Fruit fly (Drosophila melanogaster) whole organism, prepupa: ENCODE data around the gene CG17260.

ENCODE experiments used
- Blimp-1 ChIP-seq: fragments of 200-800 bp; sonication (Bioruptor generic); optimal IDR thresholded peaks from 3 replicates; lab custom pipeline; 2017; ENCODE audit warnings: missing biosample characterization, missing genetic modification characterization, mild to moderate bottlenecking, moderate library complexity, missing genetic modification reagents
- CG10631 ChIP-seq: fragments of 200-800 bp; sonication (Bioruptor generic); optimal IDR thresholded peaks from 2 replicates; lab custom pipeline; 2016; ENCODE audit warnings: missing biosample characterization, missing genetic modification characterization
- CG10669 ChIP-seq: fragments of 200-800 bp; sonication (Bioruptor generic); optimal IDR thresholded peaks from 3 replicates; lab custom pipeline; 2018; ENCODE audit warnings: missing biosample characterization, mild to moderate bottlenecking, missing genetic modification characterization, moderate library complexity
- CG11294 ChIP-seq: fragments of 200-800 bp; sonication (Bioruptor generic); IDR thresholded peaks from 2 replicates; pipeline ENCODE4 v1.3.6; 2022; ENCODE audit warnings: missing biosample characterization, missing genetic modification characterization
- CG11762 ChIP-seq: fragments of 200-800 bp; sonication (Bioruptor generic); optimal IDR thresholded peaks from 3 replicates; lab custom pipeline; 2016; ENCODE audit warnings: missing biosample characterization, missing genetic modification characterization; ENCODE audit not compliant: insufficient read depth
- CG11902 ChIP-seq: fragments of 200-800 bp; sonication (Bioruptor generic); optimal IDR thresholded peaks from 3 replicates; lab custom pipeline; 2016; ENCODE audit warnings: missing biosample characterization, missing genetic modification characterization
- CG15336 ChIP-seq: fragments of 200-800 bp; sonication (Bioruptor generic); IDR thresholded peaks from 2 replicates; pipeline ENCODE4 v1.3.6; 2022; ENCODE audit warnings: missing biosample characterization, missing genetic modification characterization
- CG1621 ChIP-seq: fragments of 200-800 bp; sonication (Bioruptor generic); optimal IDR thresholded peaks from 3 replicates; lab custom pipeline; 2018; ENCODE audit warnings: missing biosample characterization, mild to moderate bottlenecking, missing genetic modification characterization
- CG16779 ChIP-seq: fragments of 200-800 bp; sonication (Bioruptor generic); optimal IDR thresholded peaks from 3 replicates; lab custom pipeline; 2017; ENCODE audit warnings: missing biosample characterization, mild to moderate bottlenecking, missing genetic modification characterization
- CG31627 ChIP-seq: fragments of 200-800 bp; sonication (Bioruptor generic); optimal IDR thresholded peaks from 3 replicates; lab custom pipeline; 2016; ENCODE audit warnings: missing biosample characterization, missing genetic modification characterization
- CG34406 ChIP-seq: fragments of 200-800 bp; sonication (Bioruptor generic); optimal IDR thresholded peaks from 3 replicates; lab custom pipeline; 2016; ENCODE audit warnings: missing biosample characterization, missing genetic modification characterization
- CG4318 ChIP-seq: fragments of 200-800 bp; sonication (Bioruptor generic); optimal IDR thresholded peaks from 3 replicates; lab custom pipeline; 2017; ENCODE audit warnings: missing biosample characterization, mild to moderate bottlenecking, missing genetic modification characterization
- CG6276 ChIP-seq: fragments of 200-800 bp; sonication (Bioruptor generic); optimal IDR thresholded peaks from 2 replicates; lab custom pipeline; 2017; ENCODE audit warnings: missing biosample characterization, mild to moderate bottlenecking, missing genetic modification characterization
- CG6792 ChIP-seq: fragments of 200-800 bp; sonication (Bioruptor generic); optimal IDR thresholded peaks from 3 replicates; lab custom pipeline; 2016; ENCODE audit warnings: missing biosample characterization, missing genetic modification characterization
- CG6808 ChIP-seq: fragments of 200-800 bp; sonication (Bioruptor generic); optimal IDR thresholded peaks from 3 replicates; lab custom pipeline; 2017; ENCODE audit warnings: missing biosample characterization, missing genetic modification characterization, mild to moderate bottlenecking, moderate library complexity, missing genetic modification reagents
- CG6854 ChIP-seq: fragments of 200-800 bp; sonication (Bioruptor generic); optimal IDR thresholded peaks from 2 replicates; lab custom pipeline; 2017; ENCODE audit warnings: missing biosample characterization, mild to moderate bottlenecking, missing genetic modification characterization
- CG8119 ChIP-seq: fragments of 200-800 bp; sonication (Bioruptor generic); IDR thresholded peaks from 3 replicates; pipeline ENCODE4 v1.3.6; 2022; ENCODE audit warnings: missing biosample characterization, missing genetic modification characterization
- CG8319 ChIP-seq: fragments of 200-800 bp; sonication (Bioruptor generic); optimal IDR thresholded peaks from 3 replicates; lab custom pipeline; 2016; ENCODE audit warnings: missing biosample characterization, missing genetic modification characterization
- CG8632 ChIP-seq: fragments of 200-800 bp; sonication (Bioruptor generic); optimal IDR thresholded peaks from 3 replicates; lab custom pipeline; 2016; ENCODE audit warnings: missing biosample characterization, missing genetic modification characterization
- CG9139 ChIP-seq: fragments of 200-800 bp; sonication (Bioruptor generic); optimal IDR thresholded peaks from 3 replicates; lab custom pipeline; 2017; ENCODE audit warnings: missing biosample characterization, mild to moderate bottlenecking, missing genetic modification characterization
- Eip78C ChIP-seq: fragments of 200-800 bp; sonication (Bioruptor generic); peaks from one replicate; lab custom pipeline; 2016; ENCODE audit warnings: missing biosample characterization, missing genetic modification characterization
- Eip93F ChIP-seq: fragments of 200-800 bp; sonication (Bioruptor generic); optimal IDR thresholded peaks from 2 replicates; lab custom pipeline; 2016; ENCODE audit warnings: missing biosample characterization, mild to moderate bottlenecking, missing genetic modification characterization
- Ets21C ChIP-seq: fragments of 200-800 bp; sonication (Bioruptor generic); optimal IDR thresholded peaks from 3 replicates; lab custom pipeline; 2016; ENCODE audit warnings: missing biosample characterization, missing genetic modification characterization
- Ets96B ChIP-seq: fragments of 200-800 bp; optimal IDR thresholded peaks from 2 replicates; lab custom pipeline; 2019; ENCODE audit warnings: missing biosample characterization, mild to moderate bottlenecking, missing genetic modification characterization, moderate library complexity
- Gug ChIP-seq: fragments of 200-800 bp; sonication (Bioruptor generic); IDR thresholded peaks from 2 replicates; pipeline ENCODE4 v1.3.6; 2022; ENCODE audit warnings: missing biosample characterization, missing genetic modification characterization
- Hr38 ChIP-seq: sonication (Bioruptor generic); optimal IDR thresholded peaks from 2 replicates; lab custom pipeline; 2016; ENCODE audit warnings: missing biosample characterization, missing genetic modification characterization
- Hr39 ChIP-seq: fragments of 200-800 bp; sonication (Bioruptor generic); optimal IDR thresholded peaks from 2 replicates; lab custom pipeline; 2016; ENCODE audit warnings: missing biosample characterization, missing genetic modification characterization
- Hr4 ChIP-seq: fragments of 200-800 bp; sonication (Bioruptor generic); optimal IDR thresholded peaks from 3 replicates; lab custom pipeline; 2016; ENCODE audit warnings: missing biosample characterization, missing genetic modification characterization
- Lpt ChIP-seq: fragments of 200-800 bp; sonication (Bioruptor generic); optimal IDR thresholded peaks from 3 replicates; lab custom pipeline; 2016; ENCODE audit warnings: missing biosample characterization, missing genetic modification characterization
- Met ChIP-seq: fragments of 200-800 bp; sonication (Bioruptor generic); optimal IDR thresholded peaks from 3 replicates; lab custom pipeline; 2016; ENCODE audit warnings: missing biosample characterization, missing genetic modification characterization
- OdsH ChIP-seq: fragments of 200-800 bp; sonication (Bioruptor generic); optimal IDR thresholded peaks from 3 replicates; lab custom pipeline; 2016; ENCODE audit warnings: missing biosample characterization, missing genetic modification characterization
- Smox ChIP-seq: fragments of 200-800 bp; sonication (Bioruptor generic); optimal IDR thresholded peaks from 3 replicates; lab custom pipeline; 2016; ENCODE audit warnings: missing biosample characterization, missing genetic modification characterization
- Sox102F ChIP-seq: fragments of 200-800 bp; sonication (Bioruptor generic); optimal IDR thresholded peaks from 2 replicates; lab custom pipeline; 2016; ENCODE audit warnings: missing biosample characterization, mild to moderate bottlenecking, missing genetic modification characterization
- Sox14 ChIP-seq: fragments of 200-800 bp; sonication (Bioruptor generic); optimal IDR thresholded peaks from 3 replicates; lab custom pipeline; 2016; ENCODE audit warnings: missing biosample characterization, missing genetic modification characterization
- Sox15 ChIP-seq: fragments of 200-800 bp; sonication (Bioruptor generic); optimal IDR thresholded peaks from 3 replicates; lab custom pipeline; 2016; ENCODE audit warnings: missing biosample characterization, missing genetic modification characterization
- acj6 ChIP-seq: fragments of 200-800 bp; sonication (Bioruptor generic); optimal IDR thresholded peaks from 3 replicates; lab custom pipeline; 2016; ENCODE audit warnings: missing biosample characterization, missing genetic modification characterization
- cyc ChIP-seq: fragments of 200-800 bp; sonication (Bioruptor generic); optimal IDR thresholded peaks from 3 replicates; lab custom pipeline; 2016; ENCODE audit warnings: missing biosample characterization, missing genetic modification characterization
- dac ChIP-seq: fragments of 200-800 bp; sonication (Bioruptor generic); optimal IDR thresholded peaks from 2 replicates; lab custom pipeline; 2017; ENCODE audit warnings: missing biosample characterization, mild to moderate bottlenecking, missing genetic modification characterization
- dsx ChIP-seq: fragments of 200-800 bp; optimal IDR thresholded peaks from 3 replicates; lab custom pipeline; 2019; ENCODE audit warnings: missing biosample characterization, mild to moderate bottlenecking, missing genetic modification characterization, moderate library complexity; ENCODE audit not compliant: poor library complexity, severe bottlenecking
- eg ChIP-seq: fragments of 200-800 bp; sonication (Bioruptor generic); IDR thresholded peaks from 3 replicates; pipeline ENCODE4 v1.3.6; 2022; ENCODE audit warnings: missing biosample characterization, missing genetic modification characterization
- esn ChIP-seq: fragments of 200-800 bp; sonication (Bioruptor generic); optimal IDR thresholded peaks from 2 replicates; lab custom pipeline; 2016; ENCODE audit warnings: missing biosample characterization, mild to moderate bottlenecking, missing genetic modification characterization, moderate library complexity
- fd59A ChIP-seq: fragments of 200-800 bp; sonication (Bioruptor generic); optimal IDR thresholded peaks from 2 replicates; lab custom pipeline; 2017; ENCODE audit warnings: missing biosample characterization, mild to moderate bottlenecking, missing genetic modification characterization, missing genetic modification reagents
- fkh ChIP-seq: fragments of 200-800 bp; sonication (Bioruptor generic); optimal IDR thresholded peaks from 3 replicates; lab custom pipeline; 2017; ENCODE audit warnings: missing biosample characterization, mild to moderate bottlenecking, missing genetic modification characterization, moderate library complexity
- lz ChIP-seq: fragments of 200-800 bp; sonication (Bioruptor generic); optimal IDR thresholded peaks from 3 replicates; lab custom pipeline; 2016; ENCODE audit warnings: missing biosample characterization, missing genetic modification characterization
- net ChIP-seq: fragments of 200-800 bp; sonication (Bioruptor generic); optimal IDR thresholded peaks from 3 replicates; lab custom pipeline; 2016; ENCODE audit warnings: missing biosample characterization, missing genetic modification characterization
- pdm3 ChIP-seq: fragments of 200-800 bp; sonication (Bioruptor generic); optimal IDR thresholded peaks from 3 replicates; lab custom pipeline; 2016; ENCODE audit warnings: missing biosample characterization, missing genetic modification characterization
- salr ChIP-seq, 2 experiments: fragments of 200-800 bp; sonication (Bioruptor generic); optimal IDR thresholded peaks; 3 replicates each; lab custom pipeline; 2016 to 2018; ENCODE audit warnings: missing biosample characterization in 2 of 2, missing genetic modification characterization in 2 of 2, mild to moderate bottlenecking in 1 of 2
- spab ChIP-seq: fragments of 200-800 bp; sonication (Bioruptor generic); optimal IDR thresholded peaks from 2 replicates; lab custom pipeline; 2017; ENCODE audit warnings: missing biosample characterization, mild to moderate bottlenecking, missing genetic modification characterization, missing genetic modification reagents
- ss ChIP-seq, 2 experiments: fragments of 200-800 bp; sonication (Bioruptor generic); optimal IDR thresholded peaks; 2 replicates in 1 of 2; 3 replicates in 1 of 2; lab custom pipeline; 2017 to 2018; ENCODE audit warnings: mild to moderate bottlenecking in 2 of 2, missing biosample characterization in 2 of 2, missing genetic modification characterization in 2 of 2, moderate library complexity in 1 of 2
- svp ChIP-seq: fragments of 200-800 bp; sonication (Bioruptor generic); peaks from one replicate; lab custom pipeline; 2016; ENCODE audit warnings: missing biosample characterization, missing genetic modification characterization
- topi ChIP-seq: fragments of 200-800 bp; sonication (Bioruptor generic); optimal IDR thresholded peaks from 3 replicates; lab custom pipeline; 2016; ENCODE audit warnings: missing biosample characterization, missing genetic modification characterization
- vri ChIP-seq: fragments of 200-800 bp; sonication (Bioruptor generic); optimal IDR thresholded peaks from 3 replicates; lab custom pipeline; 2016; ENCODE audit warnings: missing biosample characterization, mild to moderate bottlenecking, missing genetic modification characterization

CG17260 gene

DNA sequence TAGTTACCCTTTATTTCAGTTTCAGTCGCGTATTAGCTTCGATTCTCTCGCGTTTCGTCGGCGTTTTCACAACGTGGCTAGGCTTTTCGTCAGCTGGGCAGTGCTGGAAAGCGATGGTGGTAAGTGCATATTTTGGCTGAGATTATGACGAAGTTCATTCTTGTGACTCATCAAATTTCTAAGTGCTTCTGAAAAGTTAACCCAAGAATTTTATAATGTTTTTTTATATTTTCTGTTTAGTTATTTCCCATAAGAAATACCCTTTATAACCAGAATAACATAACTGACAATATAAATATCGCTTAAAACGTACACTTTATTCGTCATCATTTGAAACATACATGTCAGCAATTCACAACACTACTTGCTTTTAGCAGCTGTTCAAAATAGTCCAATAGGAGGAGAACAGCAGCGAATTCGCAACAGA, at the start of gene CG17260, which contains the start of gene SerRS:
TSS of gene CG17260 (plus strand) at position 78 of the 427 bp plus-strand sequence.
TSS of gene SerRS (minus strand) at position 251 of the 427 bp plus-strand sequence.
- TF ChIP-seq Lpt (GFP tag; lab: Kevin White, UChicago) (peak; percentile 92), Met (GFP tag; lab: Kevin White, UChicago) (no peak), Hr39 (peak; percentile 97), lz (GFP tag; lab: Kevin White, UChicago) (peak; percentile 97), CG11294 (GFP tag; lab: Robert Waterston, UW) (peak; percentile 84), Ets21C (GFP tag; lab: Kevin White, UChicago) (peak; percentile 92), net (GFP tag; lab: Kevin White, UChicago) (peak; percentile 79), dac (peak; percentile 86), topi (GFP tag; lab: Kevin White, UChicago) (peak; percentile 95), CG8119 (GFP tag; lab: Robert Waterston, UW) (peak; percentile 85), Eip78C (peak; percentile 97), vri (no peak), CG16779 (no peak), eg (GFP tag; lab: Robert Waterston, UW) (peak; percentile 92), Sox102F (GFP tag; lab: Kevin White, UChicago) (no peak), CG8632 (peak; percentile 87), CG6854 (GFP tag; lab: Kevin White, UChicago) (peak; percentile 69), esn (GFP tag; lab: Kevin White, UChicago) (peak; percentile 96), cyc (peak; percentile 95), ss (GFP tag; optimal IDR thresholded peaks at IDR 0.05; lab: Kevin White, UChicago) (no peak), CG6792 (GFP tag; lab: Kevin White, UChicago) (peak; percentile 90), CG10669 (GFP tag; lab: Kevin White, UChicago) (peak; percentile 88), CG34406 (GFP tag; lab: Kevin White, UChicago) (peak; percentile 91), Sox14 (GFP tag; lab: Kevin White, UChicago) (peak; percentile 95), Hr38 (GFP tag; lab: Kevin White, UChicago) (peak; percentile 73), acj6 (GFP tag; lab: Kevin White, UChicago) (peak; percentile 94), Gug (GFP tag; lab: Robert Waterston, UW) (peak; percentile 91), CG6808 (peak; percentile 72), fd59A (GFP tag; lab: Kevin White, UChicago) (peak; percentile 70), Blimp-1 (GFP tag; lab: Kevin White, UChicago) (no peak), CG11762 (GFP tag; lab: Kevin White, UChicago) (peak; percentile 89), CG1621 (peak; percentile 73), pdm3 (GFP tag; lab: Kevin White, UChicago) (peak; percentile 95), spab (no peak), CG10631 (peak; percentile 97), Eip93F (peak; percentile 59), Smox (GFP tag; lab: Kevin White, UChicago) (peak; percentile 92), CG15336 (GFP tag; lab: Robert Waterston, UW) (peak; percentile 82), CG31627 (GFP tag; lab: Kevin White, UChicago) (peak; percentile 97), dsx (GFP tag; lab: Kevin White, UChicago) (no peak), OdsH (GFP tag; lab: Kevin White, UChicago) (peak; percentile 96), fkh (GFP tag; lab: Kevin White, UChicago) (no peak), CG11902 (peak; percentile 91), CG6276 (no peak), Hr4 (GFP tag; lab: Kevin White, UChicago) (peak; percentile 96), CG8319 (GFP tag; lab: Kevin White, UChicago) (peak; percentile 91), CG4318 (no peak), Sox15 (GFP tag; lab: Kevin White, UChicago) (peak; percentile 91), Ets96B (peak; percentile 89), salr (GFP tag; optimal IDR thresholded peaks at IDR 0.05; lab: Kevin White, UChicago) (peak in 1 of 2 experiments; percentile 70), svp (peak; percentile 94), CG9139 (GFP tag; lab: Kevin White, UChicago) (no peak)
